Fruit fly (Drosophila melanogaster) whole organism, embryonic: ENCODE results near the gene CG33233.

Experiments used
- Atf3 ChIP-seq: fragments of 200-800 bp; sonication (Bioruptor generic); optimal IDR thresholded peaks from 3 replicates; lab custom pipeline; 2016; ENCODE audit warnings: missing biosample characterization, missing genetic modification characterization
- CG10462 ChIP-seq: fragments of 200-800 bp; sonication (Bioruptor generic); optimal IDR thresholded peaks from 2 replicates; lab custom pipeline; 2016; ENCODE audit warnings: missing biosample characterization, missing genetic modification characterization
- CG11695 ChIP-seq: fragments of 200-800 bp; sonication (Bioruptor generic); IDR thresholded peaks from 3 replicates; pipeline ENCODE4 v1.3.6; 2022; ENCODE audit warnings: missing biosample characterization, missing genetic modification characterization
- CG13894 ChIP-seq: fragments of 200-800 bp; sonication (Bioruptor generic); optimal IDR thresholded peaks from 3 replicates; lab custom pipeline; 2018; ENCODE audit warnings: missing biosample characterization, mild to moderate bottlenecking, missing genetic modification characterization, moderate library complexity
- CG14965 ChIP-seq: fragments of 200-800 bp; sonication (Bioruptor generic); optimal IDR thresholded peaks from 2 replicates; lab custom pipeline; 2016; ENCODE audit warnings: missing biosample characterization, missing genetic modification characterization, borderline replicate concordance
- CG17612 ChIP-seq: fragments of 200-800 bp; sonication (Bioruptor generic); IDR thresholded peaks from 2 replicates; pipeline ENCODE4 v1.3.6; 2022; ENCODE audit warnings: missing biosample characterization, missing genetic modification characterization
- CG17829 ChIP-seq: fragments of 200-800 bp; optimal IDR thresholded peaks from 2 replicates; lab custom pipeline; 2019; ENCODE audit warnings: missing biosample characterization, mild to moderate bottlenecking, missing genetic modification characterization, moderate library complexity
- CG18476 ChIP-seq: fragments of 200-800 bp; sonication (Bioruptor generic); optimal IDR thresholded peaks from 2 replicates; lab custom pipeline; 2016; ENCODE audit warnings: missing biosample characterization, mild to moderate bottlenecking, missing genetic modification characterization
- CG2875 ChIP-seq: fragments of 200-800 bp; sonication (Bioruptor generic); optimal IDR thresholded peaks from 2 replicates; lab custom pipeline; 2017; ENCODE audit warnings: missing biosample characterization, mild to moderate bottlenecking, missing genetic modification characterization, missing genetic modification reagents
- CG4424 ChIP-seq: fragments of 200-800 bp; sonication (Bioruptor generic); optimal IDR thresholded peaks from 3 replicates; lab custom pipeline; 2016; ENCODE audit warnings: missing biosample characterization, missing genetic modification characterization
- CG6175 ChIP-seq: fragments of 200-800 bp; sonication (Bioruptor generic); IDR thresholded peaks from 3 replicates; pipeline ENCODE4 v1.3.6; 2022; ENCODE audit warnings: missing biosample characterization, missing genetic modification characterization
- CG6254 ChIP-seq: fragments of 200-800 bp; sonication (Bioruptor generic); optimal IDR thresholded peaks from 3 replicates; lab custom pipeline; 2017; ENCODE audit warnings: mild to moderate bottlenecking, missing biosample characterization, missing genetic modification reagents, missing genetic modification characterization
- CG8388 ChIP-seq: fragments of 200-800 bp; sonication (Bioruptor generic); optimal IDR thresholded peaks from 2 replicates; lab custom pipeline; 2019; ENCODE audit warnings: missing biosample characterization, mild to moderate bottlenecking, missing genetic modification characterization, moderate library complexity
- CG9609 ChIP-seq: fragments of 200-800 bp; sonication (Bioruptor generic); optimal IDR thresholded peaks from 3 replicates; lab custom pipeline; 2016; ENCODE audit warnings: missing biosample characterization, missing genetic modification characterization
- CG9797 ChIP-seq: fragments of 200-800 bp; sonication (Bioruptor generic); optimal IDR thresholded peaks from 3 replicates; lab custom pipeline; 2018; ENCODE audit warnings: missing biosample characterization, mild to moderate bottlenecking, missing genetic modification characterization
- CHES-1-like ChIP-seq: fragments of 200-800 bp; sonication (Bioruptor generic); optimal IDR thresholded peaks from 2 replicates; lab custom pipeline; 2016; ENCODE audit warnings: missing biosample characterization, missing genetic modification characterization
- D19A ChIP-seq: fragments of 200-800 bp; optimal IDR thresholded peaks from 3 replicates; lab custom pipeline; 2019; ENCODE audit warnings: missing biosample characterization, mild to moderate bottlenecking, missing genetic modification characterization, moderate library complexity
- Dp ChIP-seq: fragments of 200-800 bp; sonication (Bioruptor generic); optimal IDR thresholded peaks from 2 replicates; lab custom pipeline; 2018; ENCODE audit warnings: missing biosample characterization, mild to moderate bottlenecking, missing genetic modification characterization, moderate library complexity
- Elba2 ChIP-seq: fragments of 200-800 bp; sonication (Bioruptor generic); optimal IDR thresholded peaks from 3 replicates; lab custom pipeline; 2016; ENCODE audit warnings: missing biosample characterization, missing genetic modification characterization
- GATAe ChIP-seq: fragments of 200-800 bp; sonication (Bioruptor generic); conservative IDR thresholded peaks from 2 replicates; pipeline ENCODE4 v1.3.6; 2022; ENCODE audit warnings: missing biosample characterization, missing genetic modification characterization
- HHEX ChIP-seq: fragments of 200-800 bp; sonication (Bioruptor generic); optimal IDR thresholded peaks from 3 replicates; lab custom pipeline; 2017; ENCODE audit warnings: missing biosample characterization, mild to moderate bottlenecking, missing genetic modification characterization, missing genetic modification reagents
- Hand ChIP-seq: fragments of 200-800 bp; sonication (Bioruptor generic); optimal IDR thresholded peaks from 2 replicates; lab custom pipeline; 2017; ENCODE audit warnings: mild to moderate bottlenecking, missing biosample characterization, missing genetic modification reagents, missing genetic modification characterization
- Jarid2 ChIP-seq: fragments of 200-800 bp; sonication (Bioruptor generic); optimal IDR thresholded peaks from 3 replicates; lab custom pipeline; 2017; ENCODE audit warnings: mild to moderate bottlenecking, missing biosample characterization, missing genetic modification reagents, missing genetic modification characterization
- Lhr ChIP-seq: fragments of 200-800 bp; sonication (Bioruptor generic); optimal IDR thresholded peaks from 3 replicates; lab custom pipeline; 2017; ENCODE audit warnings: mild to moderate bottlenecking, missing biosample characterization, missing genetic modification reagents, missing genetic modification characterization
- MTF-1 ChIP-seq: fragments of 200-800 bp; sonication (Bioruptor generic); optimal IDR thresholded peaks from 2 replicates; lab custom pipeline; 2018; ENCODE audit warnings: missing biosample characterization, mild to moderate bottlenecking, missing genetic modification characterization, borderline replicate concordance
- Mes4 ChIP-seq: fragments of 200-800 bp; sonication (Bioruptor generic); optimal IDR thresholded peaks from 2 replicates; lab custom pipeline; 2016; ENCODE audit warnings: missing biosample characterization, missing genetic modification characterization
- NC2β ChIP-seq: fragments of 200-800 bp; sonication (Bioruptor generic); optimal IDR thresholded peaks from 2 replicates; lab custom pipeline; 2016; ENCODE audit warnings: missing biosample characterization, missing genetic modification characterization
- NFAT ChIP-seq: fragments of 200-800 bp; sonication (Bioruptor generic); IDR thresholded peaks from 2 replicates; pipeline ENCODE4 v1.3.6; 2022; ENCODE audit warnings: missing biosample characterization, missing genetic modification characterization
- Side ChIP-seq: fragments of 200-800 bp; sonication (Bioruptor generic); optimal IDR thresholded peaks from 2 replicates; lab custom pipeline; 2016; ENCODE audit warnings: missing biosample characterization, missing genetic modification characterization
- Stat92E ChIP-seq, 3 experiments: fragments of >200 bp in 2 of 3; fragments of 200-800 bp in 1 of 3; sonication (Bioruptor generic) in 1 of 3; optimal IDR thresholded peaks; 2 replicates each; lab custom pipeline; 2017 to 2019; ENCODE audit warnings: missing biosample characterization in 3 of 3, missing genetic modification characterization in 3 of 3, mild to moderate bottlenecking in 1 of 3, moderate library complexity in 1 of 3
- abd-A ChIP-seq: fragments of 200-800 bp; sonication (Bioruptor generic); optimal IDR thresholded peaks from 3 replicates; lab custom pipeline; 2019; ENCODE audit warnings: missing biosample characterization, mild to moderate bottlenecking, missing genetic modification characterization, moderate library complexity
- cas ChIP-seq: fragments of 200-800 bp; sonication (Bioruptor generic); IDR thresholded peaks from 2 replicates; pipeline ENCODE4 v1.3.6; 2022; ENCODE audit warnings: missing biosample characterization, missing genetic modification characterization
- corto ChIP-seq: fragments of 200-800 bp; sonication (Bioruptor generic); optimal IDR thresholded peaks from 2 replicates; lab custom pipeline; 2016; ENCODE audit warnings: missing biosample characterization, mild to moderate bottlenecking, missing genetic modification characterization, moderate library complexity
- disco-r ChIP-seq: fragments of 200-800 bp; sonication (Bioruptor generic); optimal IDR thresholded peaks from 2 replicates; lab custom pipeline; 2016; ENCODE audit warnings: missing biosample characterization, missing genetic modification characterization
- exex ChIP-seq: fragments of 200-800 bp; sonication (Bioruptor generic); optimal IDR thresholded peaks from 4 replicates; lab custom pipeline; 2018; ENCODE audit warnings: missing biosample characterization, mild to moderate bottlenecking, missing genetic modification characterization, moderate library complexity
- fd102C ChIP-seq: fragments of 200-800 bp; sonication (Bioruptor generic); optimal IDR thresholded peaks from 2 replicates; lab custom pipeline; 2018; ENCODE audit warnings: missing biosample characterization, mild to moderate bottlenecking, missing genetic modification characterization, moderate library complexity
- fru ChIP-seq: fragments of >200 bp; optimal IDR thresholded peaks from 2 replicates; lab custom pipeline; 2017
- gcm2 ChIP-seq: fragments of 200-800 bp; sonication (Bioruptor generic); optimal IDR thresholded peaks from 2 replicates; lab custom pipeline; 2016; ENCODE audit warnings: missing biosample characterization, missing genetic modification characterization
- inv ChIP-seq: fragments of 200-800 bp; sonication (Bioruptor generic); IDR thresholded peaks from 2 replicates; pipeline ENCODE4 v1.3.6; 2022; ENCODE audit warnings: missing biosample characterization, missing genetic modification characterization; ENCODE audit not compliant: partially characterized antibody
- jing ChIP-seq: fragments of 200-800 bp; sonication (Bioruptor generic); optimal IDR thresholded peaks from 2 replicates; lab custom pipeline; 2018; ENCODE audit warnings: missing biosample characterization, mild to moderate bottlenecking, missing genetic modification characterization
- mld ChIP-seq: fragments of 200-800 bp; sonication (Bioruptor generic); IDR thresholded peaks from 3 replicates; pipeline ENCODE4 v1.3.6; 2022; ENCODE audit warnings: missing biosample characterization, missing genetic modification characterization; ENCODE audit not compliant: partially characterized antibody
- otp ChIP-seq: fragments of 200-800 bp; sonication (Bioruptor generic); IDR thresholded peaks from 3 replicates; pipeline ENCODE4, ENCODE4 v1.3.6; 2022; ENCODE audit warnings: missing biosample characterization, missing genetic modification characterization
- pum ChIP-seq: fragments of 200-800 bp; sonication (Bioruptor generic); optimal IDR thresholded peaks from 2 replicates; lab custom pipeline; 2016; ENCODE audit warnings: missing biosample characterization, missing genetic modification characterization
- sd ChIP-seq: fragments of 200-800 bp; sonication (Bioruptor generic); optimal IDR thresholded peaks from 3 replicates; lab custom pipeline; 2018; ENCODE audit warnings: missing biosample characterization, mild to moderate bottlenecking, missing genetic modification characterization, moderate library complexity
- sisA ChIP-seq: fragments of 200-800 bp; sonication (Bioruptor generic); IDR thresholded peaks from 2 replicates; pipeline ENCODE4 v1.3.6; 2022; ENCODE audit warnings: missing biosample characterization, missing genetic modification characterization
- so ChIP-seq: fragments of 200-800 bp; sonication (Bioruptor generic); IDR thresholded peaks from 3 replicates; pipeline ENCODE4 v1.3.6; 2022; ENCODE audit warnings: missing biosample characterization, missing genetic modification characterization
- sr ChIP-seq: fragments of 200-800 bp; sonication (Bioruptor generic); IDR thresholded peaks from 3 replicates; pipeline ENCODE4 v1.3.6; 2022; ENCODE audit warnings: missing biosample characterization, missing genetic modification characterization
- stc ChIP-seq: fragments of 200-800 bp; sonication (Bioruptor generic); IDR thresholded peaks from 2 replicates; pipeline ENCODE4 v1.3.6; 2022; ENCODE audit warnings: missing biosample characterization, missing genetic modification characterization
- unpg ChIP-seq: fragments of 200-800 bp; sonication (Bioruptor generic); optimal IDR thresholded peaks from 3 replicates; lab custom pipeline; 2018; ENCODE audit warnings: missing biosample characterization, mild to moderate bottlenecking, missing genetic modification characterization, moderate library complexity
- vvl ChIP-seq: fragments of 200-800 bp; sonication (Bioruptor generic); IDR thresholded peaks from 2 replicates; pipeline ENCODE4 v1.3.6; 2022; ENCODE audit warnings: missing biosample characterization, missing genetic modification characterization

CG33233 gene

dm6 chr3L:2631406-2631805, 28.0 kb upstream of the CG33233 start, which contains the start of the genes CG42245 and MEP-1 (continued):
- TF ChIP-seq inv (peak; percentile 43; the same call in 1 of the 2 replicates), Lhr (GFP tag; lab: Kevin White, UChicago) (peak; percentile 38), CG13894 (tag; lab: Kevin White, UChicago) (peak; percentile 44), NC2β (GFP tag; lab: Kevin White, UChicago) (peak; percentile 53), vvl (peak; percentile 68; the same call in 1 of the 2 replicates), disco-r (GFP tag; lab: Kevin White, UChicago) (no peak), CG9797 (GFP tag; lab: Kevin White, UChicago) (peak; percentile 37), sr (GFP tag; lab: Robert Waterston, UW) (no peak), Stat92E (GFP tag; optimal IDR thresholded peaks at IDR 0.05; lab: Kevin White, UChicago) (peak in 1 of 3 experiments; percentile 27), HHEX (GFP tag; lab: Kevin White, UChicago) (peak; percentile 48), Atf3 (GFP tag; lab: Kevin White, UChicago) (peak; percentile 22), sd (tag; lab: Kevin White, UChicago) (no peak), Mes4 (GFP tag; lab: Kevin White, UChicago) (peak; percentile 49), unpg (GFP tag; lab: Kevin White, UChicago) (peak; percentile 47), exex (tag; lab: Kevin White, UChicago) (peak; percentile 33), MTF-1 (peak; percentile 26), cas (GFP tag; lab: Robert Waterston, UW) (no peak), CG17829 (tag; lab: Kevin White, UChicago) (peak; percentile 59), D19A (tag; lab: Kevin White, UChicago) (peak; percentile 27), Side (GFP tag; lab: Kevin White, UChicago) (peak; percentile 46), stc (no peak), CG17612 (GFP tag; lab: Robert Waterston, UW) (no peak), gcm2 (GFP tag; lab: Kevin White, UChicago) (peak; percentile 61), CHES-1-like (GFP tag; lab: Kevin White, UChicago) (peak; percentile 41), jing (GFP tag; lab: Kevin White, UChicago) (no peak), pum (peak; percentile 37), otp (GFP tag; lab: Robert Waterston, UW) (0 out of 3 replicates have a peak, but pooled peaks have one; percentile 44), CG14965 (GFP tag; lab: Kevin White, UChicago) (no peak), Dp (GFP tag; lab: Kevin White, UChicago) (peak; percentile 72), CG10462 (GFP tag; lab: Kevin White, UChicago) (peak; percentile 25), NFAT (no peak), CG8388 (GFP tag; lab: Kevin White, UChicago) (peak; percentile 19), CG18476 (GFP tag; lab: Kevin White, UChicago) (peak; percentile 42), Jarid2 (GFP tag; lab: Kevin White, UChicago) (no peak), abd-A (tag; lab: Kevin White, UChicago) (no peak), Hand (GFP tag; lab: Kevin White, UChicago) (no peak), CG11695 (GFP tag; lab: Robert Waterston, UW) (no peak), corto (peak; percentile 20), CG4424 (GFP tag; lab: Kevin White, UChicago) (peak; percentile 74), fd102C (GFP tag; lab: Kevin White, UChicago) (no peak), mld (GFP tag; lab: Robert Waterston, UW) (peak; percentile 67; the same call in 1 of the 3 replicates), CG2875 (GFP tag; lab: Kevin White, UChicago) (no peak), sisA (GFP tag; lab: Robert Waterston, UW) (no peak), so (GFP tag; lab: Robert Waterston, UW) (0 out of 3 replicates have a peak, but pooled peaks have one; percentile 12), CG9609 (GFP tag; lab: Kevin White, UChicago) (peak; percentile 17), GATAe (GFP tag; lab: Robert Waterston, UW) (no peak), CG6254 (GFP tag; lab: Kevin White, UChicago) (no peak), CG6175 (GFP tag; lab: Robert Waterston, UW) (no peak), Elba2 (GFP tag; lab: Kevin White, UChicago) (peak; percentile 51), fru (no peak)
